Worm (Caenorhabditis elegans) whole organism, L1 larva: ENCODE data around the gene lips-1.

ENCODE experiments used
- C34B4.2 ChIP-seq: sonication (generic microtip); optimal IDR thresholded peaks from 2 replicates; lab custom pipeline; 2017; ENCODE audit warnings: mild to moderate bottlenecking, missing genetic modification characterization, missing compliant biosample characterization
- F16B12.6 ChIP-seq: fragments of 150-350 bp; optimal IDR thresholded peaks from 2 replicates; lab custom pipeline; 2014; ENCODE audit warnings: missing biosample characterization, missing genetic modification characterization
- Y116A8C.19 ChIP-seq: sonication (generic microtip); optimal IDR thresholded peaks from 2 replicates; lab custom pipeline; 2016; ENCODE audit warnings: missing compliant biosample characterization, missing genetic modification characterization, borderline replicate concordance
- alr-1 ChIP-seq: fragments of 200-800 bp; sonication (Bioruptor generic); optimal IDR thresholded peaks from 2 replicates; lab custom pipeline; 2018; ENCODE audit warnings: borderline replicate concordance, mild to moderate bottlenecking, missing genetic modification characterization, missing compliant biosample characterization
- ceh-8 ChIP-seq: fragments of 200-800 bp; sonication (Bioruptor generic); optimal IDR thresholded peaks from 2 replicates; lab custom pipeline; 2018; ENCODE audit warnings: mild to moderate bottlenecking, missing genetic modification characterization, moderate library complexity, missing compliant biosample characterization
- ceh-88 ChIP-seq: fragments of 200-800 bp; sonication (Bioruptor generic); IDR thresholded peaks from 2 replicates; pipeline ENCODE4 v1.3.6; 2022; ENCODE audit warnings: missing genetic modification characterization, missing compliant biosample characterization
- ceh-90 ChIP-seq: sonication (generic microtip); optimal IDR thresholded peaks from 2 replicates; lab custom pipeline; 2016; ENCODE audit warnings: missing genetic modification characterization, missing compliant biosample characterization
- ces-1 ChIP-seq: fragments of 150-350 bp; optimal IDR thresholded peaks from 2 replicates; lab custom pipeline; 2014; ENCODE audit warnings: missing biosample characterization, missing genetic modification reagents, missing genetic modification characterization
- dpl-1 ChIP-seq, 3 experiments: fragments of 150-350 bp in 2 of 3; sonication (generic microtip) in 1 of 3; optimal IDR thresholded peaks; 2 replicates each; lab custom pipeline; 2014 to 2017; ENCODE audit warnings: missing biosample characterization in 3 of 3, missing genetic modification characterization in 3 of 3, missing genetic modification reagents in 3 of 3
- efl-1 ChIP-seq, 4 experiments: fragments of 150-350 bp; optimal IDR thresholded peaks in 3 of 4; peaks in 1 of 4; 1 replicate in 1 of 4; 2 replicates in 3 of 4; lab custom pipeline; 2014; ENCODE audit warnings: missing biosample characterization in 2 of 4, missing genetic modification characterization in 2 of 4, missing genetic modification reagents in 2 of 4
- efl-3 ChIP-seq: fragments of 200-800 bp; sonication (Bioruptor generic); optimal IDR thresholded peaks from 2 replicates; lab custom pipeline; 2018; ENCODE audit warnings: mild to moderate bottlenecking, missing genetic modification characterization, missing compliant biosample characterization
- egl-27 ChIP-seq, 2 experiments: fragments of 150-350 bp in 1 of 2; sonication (generic microtip); optimal IDR thresholded peaks; 3 replicates each; lab custom pipeline; 2017 to 2018; ENCODE audit warnings: missing biosample characterization in 2 of 2, missing genetic modification characterization in 2 of 2, missing genetic modification reagents in 2 of 2
- elt-2 ChIP-seq: sonication (generic microtip); optimal IDR thresholded peaks from 2 replicates; lab custom pipeline; 2016; ENCODE audit warnings: missing genetic modification characterization, mild to moderate bottlenecking, inconsistent platforms, missing compliant biosample characterization, missing genetic modification reagents
- ets-5 ChIP-seq: fragments of 200-800 bp; sonication (Bioruptor generic); IDR thresholded peaks from 2 replicates; pipeline ENCODE4 v1.3.6; 2022; ENCODE audit warnings: missing genetic modification characterization, missing compliant biosample characterization
- hlh-4 ChIP-seq: sonication (generic microtip); optimal IDR thresholded peaks from 2 replicates; lab custom pipeline; 2016; ENCODE audit warnings: mild to moderate bottlenecking, missing genetic modification characterization, missing compliant biosample characterization
- irx-1 ChIP-seq: sonication (generic microtip); optimal IDR thresholded peaks from 2 replicates; lab custom pipeline; 2016; ENCODE audit warnings: missing genetic modification characterization, missing compliant biosample characterization
- lin-13 ChIP-seq: fragments of 150-350 bp; optimal IDR thresholded peaks from 2 replicates; lab custom pipeline; 2014; ENCODE audit warnings: missing biosample characterization, missing genetic modification reagents, missing genetic modification characterization
- lin-15B ChIP-seq: fragments of 150-350 bp; sonication (generic microtip); optimal IDR thresholded peaks from 3 replicates; lab custom pipeline; 2014; ENCODE audit warnings: missing biosample characterization, missing genetic modification characterization
- lir-3 ChIP-seq: sonication (generic microtip); optimal IDR thresholded peaks from 2 replicates; lab custom pipeline; 2016; ENCODE audit warnings: mild to moderate bottlenecking, missing genetic modification characterization, moderate library complexity, missing compliant biosample characterization; ENCODE audit not compliant: poor library complexity
- lsy-2 ChIP-seq, 2 experiments: fragments of 150-350 bp; optimal IDR thresholded peaks; 2 replicates each; lab custom pipeline; 2014; ENCODE audit warnings: missing biosample characterization in 2 of 2, missing genetic modification characterization in 2 of 2
- mab-9 ChIP-seq: fragments of 200-800 bp; sonication (Bioruptor generic); IDR thresholded peaks from 2 replicates; pipeline ENCODE4 v1.3.6; 2022; ENCODE audit warnings: missing genetic modification reagents, missing genetic modification characterization, missing compliant biosample characterization
- mdl-1 ChIP-seq, 2 experiments: fragments of 150-350 bp; optimal IDR thresholded peaks; 2 replicates each; lab custom pipeline; 2014 to 2017; ENCODE audit warnings: missing biosample characterization in 2 of 2, missing genetic modification characterization in 2 of 2, inconsistent platforms in 1 of 2
- mef-2 ChIP-seq: fragments of 150-350 bp; optimal IDR thresholded peaks from 2 replicates; lab custom pipeline; 2014; ENCODE audit warnings: missing biosample characterization, missing genetic modification characterization
- mep-1 ChIP-seq: fragments of 150-350 bp; optimal IDR thresholded peaks from 2 replicates; lab custom pipeline; 2014; ENCODE audit warnings: missing biosample characterization, missing genetic modification characterization
- nhr-11 ChIP-seq: fragments of 150-350 bp; optimal IDR thresholded peaks from 2 replicates; lab custom pipeline; 2014; ENCODE audit warnings: missing biosample characterization, missing genetic modification characterization
- nhr-12 ChIP-seq: sonication (generic microtip); optimal IDR thresholded peaks from 2 replicates; lab custom pipeline; 2017; ENCODE audit warnings: missing biosample characterization, missing genetic modification characterization
- nhr-20 ChIP-seq: sonication (generic microtip); optimal IDR thresholded peaks from 2 replicates; lab custom pipeline; 2016; ENCODE audit warnings: mild to moderate bottlenecking, missing genetic modification characterization, missing compliant biosample characterization
- nhr-237 ChIP-seq: fragments of 150-350 bp; optimal IDR thresholded peaks from 2 replicates; lab custom pipeline; 2014; ENCODE audit warnings: missing biosample characterization, missing genetic modification characterization
- nhr-28 ChIP-seq: fragments of 150-350 bp; optimal IDR thresholded peaks from 2 replicates; lab custom pipeline; 2014; ENCODE audit warnings: missing biosample characterization, missing genetic modification characterization
- nhr-71 ChIP-seq: sonication (generic microtip); optimal IDR thresholded peaks from 2 replicates; lab custom pipeline; 2016; ENCODE audit warnings: mild to moderate bottlenecking, missing genetic modification characterization, moderate library complexity, missing compliant biosample characterization
- nhr-76 ChIP-seq: sonication (generic microtip); optimal IDR thresholded peaks from 2 replicates; lab custom pipeline; 2017; ENCODE audit warnings: missing biosample characterization, missing genetic modification characterization
- nhr-85 ChIP-seq: sonication (generic microtip); peaks from one replicate; lab custom pipeline; 2016; ENCODE audit warnings: missing genetic modification characterization, inconsistent platforms, missing compliant biosample characterization
- pax-3 ChIP-seq: fragments of 200-800 bp; sonication (Bioruptor generic); optimal IDR thresholded peaks from 2 replicates; lab custom pipeline; 2018; ENCODE audit warnings: mild to moderate bottlenecking, missing genetic modification characterization, moderate library complexity, missing compliant biosample characterization
- pqm-1 ChIP-seq: sonication (generic microtip); optimal IDR thresholded peaks from 3 replicates; lab custom pipeline; 2017; ENCODE audit warnings: missing biosample characterization, missing genetic modification characterization
- skn-1 ChIP-seq: fragments of 150-350 bp; optimal IDR thresholded peaks from 2 replicates; lab custom pipeline; 2014; ENCODE audit warnings: missing biosample characterization, missing genetic modification characterization
- snu-23 ChIP-seq: sonication (generic microtip); optimal IDR thresholded peaks from 2 replicates; lab custom pipeline; 2016; ENCODE audit warnings: missing genetic modification characterization, missing compliant biosample characterization
- sptf-1 ChIP-seq: fragments of 150-350 bp; optimal IDR thresholded peaks from 2 replicates; lab custom pipeline; 2014; ENCODE audit warnings: missing biosample characterization, missing genetic modification characterization
- swsn-7 ChIP-seq: sonication (generic microtip); optimal IDR thresholded peaks from 2 replicates; lab custom pipeline; 2016; ENCODE audit warnings: missing genetic modification characterization, missing compliant biosample characterization
- unc-130 ChIP-seq: fragments of 150-350 bp; optimal IDR thresholded peaks from 2 replicates; lab custom pipeline; 2017; ENCODE audit warnings: missing biosample characterization, missing genetic modification characterization, inconsistent platforms
- unc-30 ChIP-seq: sonication (generic microtip); optimal IDR thresholded peaks from 2 replicates; lab custom pipeline; 2017; ENCODE audit warnings: missing biosample characterization, missing genetic modification characterization
- unc-98 ChIP-seq: fragments of 200-800 bp; sonication (Bioruptor generic); IDR thresholded peaks from 2 replicates; pipeline ENCODE4 v1.3.6; 2022; ENCODE audit warnings: missing genetic modification characterization, missing compliant biosample characterization
- vab-15 ChIP-seq: sonication (generic microtip); optimal IDR thresholded peaks from 2 replicates; lab custom pipeline; 2017; ENCODE audit warnings: missing genotype, mild to moderate bottlenecking, missing genetic modification characterization, missing compliant biosample characterization
- ztf-4 ChIP-seq: fragments of 150-350 bp; optimal IDR thresholded peaks from 2 replicates; lab custom pipeline; 2014; ENCODE audit warnings: missing biosample characterization, missing genetic modification characterization

The lips-1 gene

ce11 chrX:12461557-12461956 lies 31.0 kb upstream of the lips-1 start, which contains the start of gene odr-7:
TSS of gene odr-7 (minus strand) at chrX:12461657.
- no peak for TF ChIP-seq ceh-90 (tag; lab: Kevin White, UChicago)
- TF ChIP-seq egl-27 (tag; optimal IDR thresholded peaks at IDR 0.05; lab: Kevin White, UChicago) = no peak
- TF ChIP-seq lsy-2 (tag; optimal IDR thresholded peaks at IDR 0.05; lab: Kevin White, UChicago) = no peak
- no peak for TF ChIP-seq irx-1
- no peak for TF ChIP-seq ceh-8 (GFP tag; lab: Kevin White, UChicago)
- no peak for TF ChIP-seq vab-15 (tag; lab: Kevin White, UChicago)
- no peak for TF ChIP-seq mef-2 (tag; lab: Kevin White, UChicago)

DNA sequence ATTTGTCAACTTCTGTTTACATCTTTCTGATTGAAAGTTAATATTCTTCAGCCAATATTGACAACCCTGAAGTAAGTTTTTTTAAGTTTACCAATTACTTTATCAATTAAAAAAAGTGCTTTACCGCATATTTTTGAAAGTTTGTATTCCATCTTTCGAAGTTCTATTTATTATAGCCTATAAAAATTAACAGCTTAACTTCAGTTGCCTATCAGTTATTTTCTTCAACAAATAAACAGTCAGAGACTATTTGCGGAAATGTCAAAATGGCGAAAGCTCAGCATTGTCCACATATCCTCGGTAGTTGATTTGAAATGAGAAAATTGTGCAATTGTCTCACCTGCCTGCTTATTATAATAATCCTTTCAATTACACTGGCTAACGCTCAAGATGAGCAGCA lies 29.1 kb upstream of the lips-1 start, which contains the start of gene T18D3.5:
TSS of gene T18D3.5 (plus strand) at position 301 of the 400 bp plus-strand sequence.
- TF ChIP-seq ceh-8 (GFP tag; lab: Kevin White, UChicago) (no peak), unc-130 (tag; lab: Kevin White, UChicago) (no peak), hlh-4 (tag; lab: Kevin White, UChicago) (no peak), C34B4.2 (tag; lab: Kevin White, UChicago) (no peak), swsn-7 (tag; lab: Kevin White, UChicago) (no peak), ztf-4 (no peak), ces-1 (GFP tag; lab: Kevin White, UChicago) (no peak), lir-3 (tag; lab: Kevin White, UChicago) (no peak), pqm-1 (tag; lab: Kevin White, UChicago) (no peak), alr-1 (tag; lab: Kevin White, UChicago) (no peak), sptf-1 (no peak), nhr-85 (tag; lab: Kevin White, UChicago) (no peak)

DNA sequence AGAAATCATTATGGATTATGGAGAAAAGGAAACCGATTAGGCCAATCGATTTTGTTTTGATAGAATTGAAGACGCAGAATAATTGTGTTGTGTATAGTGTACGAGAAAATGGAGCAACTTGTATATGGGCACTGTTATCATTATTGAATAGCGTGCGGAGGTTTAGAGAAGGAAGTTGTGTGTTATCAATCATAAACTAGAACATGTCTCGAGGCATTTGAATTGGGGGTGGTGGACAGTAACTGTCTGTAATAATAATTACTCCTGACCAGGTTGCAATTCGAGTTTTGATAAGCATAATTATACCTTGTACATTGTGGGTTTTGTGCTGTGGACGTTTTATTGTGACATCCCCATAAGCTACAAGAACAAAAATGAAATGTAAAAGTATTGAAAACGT lies 25.8 kb upstream of the lips-1 start, which contains the start of gene cdf-2:
TSS of gene cdf-2 (minus strand) at position 149 of the 400 bp plus-strand sequence.
- no peak for TF ChIP-seq lin-13 (GFP tag; lab: Kevin White, UChicago)
- TF ChIP-seq snu-23 (GFP tag; lab: Kevin White, UChicago) = no peak
- TF ChIP-seq efl-1 (optimal IDR thresholded peaks at IDR 0.05; lab: Kevin White, UChicago) = no peak
- TF ChIP-seq efl-1 (GFP tag; optimal IDR thresholded peaks at IDR 0.05 in 1 of 2; lab: Kevin White, UChicago) = peak in 1 of 2 experiments; percentile 68
- no peak for TF ChIP-seq F16B12.6 (tag; lab: Kevin White, UChicago)
- TF ChIP-seq mep-1 = no peak
- TF ChIP-seq mab-9 = no peak
- no peak for TF ChIP-seq C34B4.2 (tag; lab: Kevin White, UChicago)
- no peak for TF ChIP-seq nhr-11 (tag; lab: Kevin White, UChicago)
- no peak for TF ChIP-seq ceh-88 (GFP tag; lab: Robert Waterston, UW)
- TF ChIP-seq unc-98 = no peak
- no peak for TF ChIP-seq Y116A8C.19 (tag; lab: Kevin White, UChicago)
- TF ChIP-seq nhr-76 (tag; lab: Kevin White, UChicago) = no peak
- TF ChIP-seq ets-5 (GFP tag; lab: Robert Waterston, UW) = no peak
- no peak for TF ChIP-seq lin-15B (tag; lab: Kevin White, UChicago)
- TF ChIP-seq efl-3 (GFP tag; lab: Kevin White, UChicago) = no peak
- TF ChIP-seq pax-3 (tag; lab: Kevin White, UChicago) = no peak
- TF ChIP-seq nhr-12 = no peak
- no peak for TF ChIP-seq unc-30 (tag; lab: Kevin White, UChicago)
- TF ChIP-seq irx-1 = no peak
- no peak for TF ChIP-seq mdl-1 (tag; optimal IDR thresholded peaks at IDR 0.05; lab: Kevin White, UChicago)
- peak; percentile 5 for TF ChIP-seq nhr-71 (tag; lab: Kevin White, UChicago)
- no peak for TF ChIP-seq mef-2 (tag; lab: Kevin White, UChicago)
- TF ChIP-seq ztf-4 = no peak
- no peak for TF ChIP-seq alr-1 (tag; lab: Kevin White, UChicago)
- no peak for TF ChIP-seq nhr-237 (tag; lab: Kevin White, UChicago)
- no peak for TF ChIP-seq dpl-1 (GFP tag; optimal IDR thresholded peaks at IDR 0.05; lab: Kevin White, UChicago)
- TF ChIP-seq nhr-28 (tag; lab: Kevin White, UChicago) = no peak
- no peak for TF ChIP-seq skn-1 (tag; lab: Kevin White, UChicago)
- peak; percentile 28 for TF ChIP-seq nhr-20 (tag; lab: Kevin White, UChicago)
- TF ChIP-seq elt-2 (tag; lab: Kevin White, UChicago) = peak; percentile 76
- TF ChIP-seq, all 84 proteins: peak for 4
